Fruit fly (Drosophila melanogaster): ENCODE measurements around the gene tna.
A peak's percentile ranks its signal among the peaks of the same experiment; 100 is the strongest.

Gene tna

DNA sequence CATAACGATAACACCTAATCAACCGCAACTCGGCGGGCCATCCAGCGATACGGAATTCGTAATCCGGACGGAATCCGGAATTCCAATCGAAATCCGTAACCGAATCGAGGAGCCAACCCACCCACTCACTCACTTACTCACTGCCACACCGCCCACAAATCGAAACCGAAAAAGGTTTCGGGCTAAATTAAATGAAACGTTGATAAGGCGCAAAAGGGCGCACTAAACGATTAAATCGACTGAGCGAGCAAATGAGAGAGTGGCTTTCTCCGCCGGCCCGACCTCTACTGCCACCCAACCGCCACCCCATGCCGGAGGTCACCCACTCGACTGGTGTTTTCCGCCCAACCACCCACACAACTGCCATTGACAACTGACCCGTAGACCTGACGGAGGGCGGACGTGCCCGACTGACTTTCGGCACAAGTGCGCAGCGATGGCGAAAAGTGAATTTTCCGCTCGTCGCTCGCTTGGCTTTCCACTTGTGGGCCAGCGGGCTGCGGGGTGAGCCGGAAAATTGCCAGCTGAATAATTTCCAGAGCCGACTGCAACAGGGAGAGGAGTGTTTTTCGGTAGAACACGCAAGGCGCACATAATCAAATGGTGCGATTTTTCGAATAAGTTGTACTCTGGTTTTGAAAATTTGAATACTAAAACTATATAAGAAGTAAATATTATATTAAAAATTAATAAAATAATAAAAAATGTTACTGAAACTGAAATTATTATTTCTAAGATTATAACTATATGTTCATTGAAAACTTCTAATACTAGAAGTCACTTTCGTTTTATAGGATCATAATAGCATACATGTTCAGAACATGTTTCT is 18.4 kb upstream of the tna start (continued):
- no peak for TF ChIP-seq yki (optimal IDR thresholded peaks at IDR 0.05)
- 0 out of 2 replicates have a peak, but pooled peaks have one; percentile 11 for TF ChIP-seq Rfx (GFP tag; IDR thresholded peaks at IDR 0.05)
- TF ChIP-seq CG2199 (GFP tag; IDR thresholded peaks at IDR 0.05), result no peak; the same call in 2 of the 3 replicates
- TF ChIP-seq CG10543 (GFP tag; optimal IDR thresholded peaks at IDR 0.05), result peak; percentile 32
- no peak for TF ChIP-seq Hmx (GFP tag; optimal IDR thresholded peaks at IDR 0.05)
- no peak for TF ChIP-seq Nf-YA (GFP tag; IDR thresholded peaks at IDR 0.05)
- TF ChIP-seq zfh1 (GFP tag; IDR thresholded peaks at IDR 0.05), result no peak
- TF ChIP-seq CG34224 (GFP tag; IDR thresholded peaks at IDR 0.05; ENCODE audit: partially characterized antibody), result no peak
- no peak for TF ChIP-seq CG6791 (GFP tag; IDR thresholded peaks at IDR 0.05; ENCODE audit: partially characterized antibody)
- TF ChIP-seq CG17359 (tag; optimal IDR thresholded peaks at IDR 0.05), result peak; percentile 19
- no peak for TF ChIP-seq ac (GFP tag; optimal IDR thresholded peaks at IDR 0.05)
- no peak for TF ChIP-seq CG12104 (GFP tag; optimal IDR thresholded peaks at IDR 0.05)
- TF ChIP-seq Hr51 (GFP tag; optimal IDR thresholded peaks at IDR 0.05), result peak in 1 of 2 experiments; percentile 31
- TF ChIP-seq CG5953 (GFP tag; IDR thresholded peaks at IDR 0.05), result no peak
- no peak for TF ChIP-seq CG8765 (GFP tag; IDR thresholded peaks at IDR 0.05)
- no peak for TF ChIP-seq Six4 (GFP tag; optimal IDR thresholded peaks at IDR 0.05)
- no peak for TF ChIP-seq ase (GFP tag; IDR thresholded peaks at IDR 0.05)
- TF ChIP-seq CG9437 (GFP tag; optimal IDR thresholded peaks at IDR 0.05), result peak; percentile 35
- TF ChIP-seq CG12236 (GFP tag; optimal IDR thresholded peaks at IDR 0.05), result no peak
- no peak for TF ChIP-seq CG13624 (GFP tag; optimal IDR thresholded peaks at IDR 0.05)
- TF ChIP-seq CG4360 (GFP tag; IDR thresholded peaks at IDR 0.05), result no peak
- TF ChIP-seq CG3281 (GFP tag; optimal IDR thresholded peaks at IDR 0.05), result peak; percentile 10
- peak; percentile 45; the same call in 1 of the 2 replicates for TF ChIP-seq CG31441 (GFP tag; IDR thresholded peaks at IDR 0.05)
- TF ChIP-seq Dad (GFP tag; optimal IDR thresholded peaks at IDR 0.05), result no peak
- TF ChIP-seq Oli (tag; optimal IDR thresholded peaks at IDR 0.05), result peak; percentile 10
- TF ChIP-seq org-1 (GFP tag; optimal IDR thresholded peaks at IDR 0.05), result no peak
- TF ChIP-seq al (GFP tag; IDR thresholded peaks at IDR 0.05), result no peak
- no peak for TF ChIP-seq NK7.1 (GFP tag; optimal IDR thresholded peaks at IDR 0.05)
- no peak for TF ChIP-seq CG13123 (GFP tag; optimal IDR thresholded peaks at IDR 0.05)
- TF ChIP-seq CG8924 (tag; optimal IDR thresholded peaks at IDR 0.05), result peak; percentile 6
- no peak for TF ChIP-seq HLH4C (GFP tag; IDR thresholded peaks at IDR 0.05; ENCODE audit: partially characterized antibody)
- TF ChIP-seq dpn (GFP tag; optimal IDR thresholded peaks at IDR 0.05), result no peak
- peak; percentile 85 for TF ChIP-seq CG13894 (tag; optimal IDR thresholded peaks at IDR 0.05)
- no peak for TF ChIP-seq ERR (GFP tag; optimal IDR thresholded peaks at IDR 0.05)
- peak; percentile 40 for TF ChIP-seq Sox102F (GFP tag; optimal IDR thresholded peaks at IDR 0.05)
- no peak for TF ChIP-seq klu (GFP tag; IDR thresholded peaks at IDR 0.05)
- TF ChIP-seq sna (GFP tag; IDR thresholded peaks at IDR 0.05; ENCODE audit: partially characterized antibody), result no peak
- TF ChIP-seq D19A (tag; optimal IDR thresholded peaks at IDR 0.05), result peak; percentile 35
- no peak for TF ChIP-seq chif (GFP tag; optimal IDR thresholded peaks at IDR 0.05)
- no peak for TF ChIP-seq sens (GFP tag)
- 0 out of 2 replicates have a peak, but pooled peaks have one; percentile 20 for TF ChIP-seq CG9932 (GFP tag; IDR thresholded peaks at IDR 0.05)
- TF ChIP-seq row (GFP tag; IDR thresholded peaks at IDR 0.05), result no peak; the same call in 2 of the 3 replicates
- TF ChIP-seq mirr (GFP tag; optimal IDR thresholded peaks at IDR 0.05), result peak; percentile 5
- no peak for TF ChIP-seq Poxn (GFP tag; IDR thresholded peaks at IDR 0.05)
- no peak for TF ChIP-seq CG1647 (GFP tag; optimal IDR thresholded peaks at IDR 0.05)
- no peak for TF ChIP-seq pan (optimal IDR thresholded peaks at IDR 0.05)
- no peak for TF ChIP-seq pan (GFP tag; optimal IDR thresholded peaks at IDR 0.05 in 1 of 2, IDR thresholded peaks at IDR 0.05 in 1 of 2)
- no peak for TF ChIP-seq CG3407 (GFP tag; optimal IDR thresholded peaks at IDR 0.05)
- no peak for TF ChIP-seq grn (GFP tag; optimal IDR thresholded peaks at IDR 0.05)
- TF ChIP-seq nerfin-1 (tag; optimal IDR thresholded peaks at IDR 0.05), result peak; percentile 28

Data from whole organism, embryonic.